Fruit fly (Drosophila melanogaster): ENCODE results near the gene CG10657.

- TF ChIP-seq Adf1 (GFP tag; IDR thresholded peaks at IDR 0.05) (no peak), CG1647 (GFP tag; optimal IDR thresholded peaks at IDR 0.05) (no peak), crp (GFP tag; optimal IDR thresholded peaks at IDR 0.05) (no peak), org-1 (GFP tag; optimal IDR thresholded peaks at IDR 0.05) (no peak), ham (GFP tag; IDR thresholded peaks at IDR 0.05) (no peak), CG10543 (GFP tag; optimal IDR thresholded peaks at IDR 0.05) (no peak), Tbp (GFP tag; optimal IDR thresholded peaks at IDR 0.05) (no peak), CG10431 (GFP tag; optimal IDR thresholded peaks at IDR 0.05) (no peak), nau (GFP tag; optimal IDR thresholded peaks at IDR 0.05) (no peak), lola (GFP tag; optimal IDR thresholded peaks at IDR 0.05) (no peak), Doc3 (GFP tag; IDR thresholded peaks at IDR 0.05; ENCODE audit: partially characterized antibody) (no peak)
Observed at dm6 chr3L:12496428-12497344, at the start of gene CG10657.

All from whole organism, embryonic.